Worm (Caenorhabditis elegans): ENCODE measurements around the gene F45E6.1.

F45E6.1 gene

DNA sequence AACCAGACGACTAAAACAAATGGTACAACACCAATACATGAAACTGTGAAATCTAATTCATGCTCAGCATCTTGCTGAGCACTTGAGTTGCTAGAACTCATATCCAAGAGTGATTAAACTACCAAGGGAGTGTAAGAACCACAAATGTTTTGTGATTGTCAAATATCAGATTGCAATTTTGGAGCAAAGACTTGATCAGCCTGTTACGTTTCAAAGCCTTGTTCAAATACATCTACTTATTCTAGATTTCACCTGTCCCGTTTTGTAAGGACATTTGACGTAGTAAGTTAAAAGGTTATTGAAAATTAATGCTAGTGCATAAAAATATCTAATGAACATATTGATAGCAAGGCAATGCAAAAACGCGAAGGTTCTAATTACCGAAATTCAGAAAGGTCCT lies at the start of gene F45E6.1:
F45E6.1 (minus strand) TSS at position 101 of the 400 bp plus-strand sequence.
- TF ChIP-seq unc-62 (GFP tag; optimal IDR thresholded peaks at IDR 0.05 in 1 of 2) = peak in 1 of 2 experiments; percentile 35
- no peak for TF ChIP-seq unc-62 (tag; optimal IDR thresholded peaks at IDR 0.05)
- TF ChIP-seq ztf-11 (tag; optimal IDR thresholded peaks at IDR 0.05) = no peak

ce11 chrX:12525359-12525839 lies 48.2 kb upstream of the F45E6.1 start, which contains the start of gene scd-1:
Gene scd-1, minus strand, starts transcription at chrX:12525789.
- TF ChIP-seq D1046.2 (GFP tag; IDR thresholded peaks at IDR 0.05) = no peak
- peak; percentile 60 for TF ChIP-seq set-16 (GFP tag; IDR thresholded peaks at IDR 0.05)

DNA sequence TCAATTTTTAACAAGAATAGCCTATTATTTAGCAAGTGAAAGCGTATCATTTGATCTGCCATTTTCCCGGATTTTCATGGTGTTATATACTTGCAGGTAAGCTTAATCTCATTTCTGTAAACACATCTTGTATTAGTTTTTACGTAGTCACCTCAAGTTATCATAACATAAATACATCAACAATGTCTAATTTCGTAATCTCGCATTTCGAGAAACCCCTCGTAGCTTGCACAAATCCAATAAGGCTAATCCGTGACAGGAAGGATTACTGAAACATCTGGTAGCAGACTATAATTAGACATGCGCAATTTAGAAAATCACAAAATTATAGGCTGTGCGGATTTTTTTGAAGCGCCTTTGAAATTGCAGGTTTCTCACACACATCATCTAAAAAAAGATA lies 47.3 kb upstream of the F45E6.1 start:
- no peak for TF ChIP-seq nhr-102 (tag; optimal IDR thresholded peaks at IDR 0.05)
- no peak for TF ChIP-seq T20F7.1 (GFP tag; optimal IDR thresholded peaks at IDR 0.05)
- no peak for TF ChIP-seq unc-39 (tag; optimal IDR thresholded peaks at IDR 0.05)
- no peak for TF ChIP-seq daf-12 (tag; optimal IDR thresholded peaks at IDR 0.05)
- no peak for TF ChIP-seq saeg-2 (GFP tag; IDR thresholded peaks at IDR 0.05)
- no peak for TF ChIP-seq nhr-6 (tag; optimal IDR thresholded peaks at IDR 0.05)

- TF ChIP-seq daf-12 (tag; optimal IDR thresholded peaks at IDR 0.05) = no peak
- peak; percentile 50 for TF ChIP-seq nhr-76 (tag; optimal IDR thresholded peaks at IDR 0.05)
- no peak for TF ChIP-seq ceh-62 (tag; optimal IDR thresholded peaks at IDR 0.05)
- peak; percentile 22 for TF ChIP-seq nhr-102 (tag; optimal IDR thresholded peaks at IDR 0.05)
- no peak for TF ChIP-seq fkh-10 (GFP tag; optimal IDR thresholded peaks at IDR 0.05)
- TF ChIP-seq nhr-28 (tag; optimal IDR thresholded peaks at IDR 0.05) = peak; percentile 96
- TF ChIP-seq lim-7 (GFP tag; IDR thresholded peaks at IDR 0.05) = 0 out of 2 replicates have a peak, but pooled peaks have one; percentile 25
- 0 out of 4 replicates have a peak, but pooled peaks of 1 of the 2 experiments have one; percentile 7 for TF ChIP-seq madf-5 (GFP tag; IDR thresholded peaks at IDR 0.05)
- TF ChIP-seq lin-1 (GFP tag; IDR thresholded peaks at IDR 0.05) = no peak
- peak; percentile 56 for TF ChIP-seq nhr-25 (tag; optimal IDR thresholded peaks at IDR 0.05; ENCODE audit: borderline replicate concordance, insufficient read depth)
- TF ChIP-seq dmd-6 (GFP tag; IDR thresholded peaks at IDR 0.05) = peak; percentile 76
- no peak for TF ChIP-seq rbr-2 (tag; optimal IDR thresholded peaks at IDR 0.05)
- TF ChIP-seq zip-2 (tag; optimal IDR thresholded peaks at IDR 0.05) = no peak
- TF ChIP-seq mes-2 (tag; optimal IDR thresholded peaks at IDR 0.05; ENCODE audit: poor library complexity, severe bottlenecking) = no peak
- TF ChIP-seq cey-2 (tag; optimal IDR thresholded peaks at IDR 0.05; ENCODE audit: borderline replicate concordance, insufficient read depth) = peak; percentile 61
- peak; percentile 31 to 72 for TF ChIP-seq lsy-2 (tag; optimal IDR thresholded peaks at IDR 0.05)
- peak; percentile 95 for TF ChIP-seq aha-1 (tag)
- peak; percentile 34 for TF ChIP-seq spr-1 (tag; optimal IDR thresholded peaks at IDR 0.05)
- TF ChIP-seq lin-39 (tag; optimal IDR thresholded peaks at IDR 0.05) = no peak
- 0 out of 2 replicates have a peak, but pooled peaks have one; percentile 22 for TF ChIP-seq ceh-20 (GFP tag; IDR thresholded peaks at IDR 0.05)
- TF ChIP-seq T20F7.1 (GFP tag; optimal IDR thresholded peaks at IDR 0.05) = no peak
- no peak for TF ChIP-seq daf-19 (GFP tag; conservative IDR thresholded peaks at IDR 0.05)
- TF ChIP-seq nhr-48 (tag; optimal IDR thresholded peaks at IDR 0.05) = peak; percentile 81
- TF ChIP-seq F44E2.7 (GFP tag; IDR thresholded peaks at IDR 0.05) = no peak
- TF ChIP-seq mdl-1 (tag; optimal IDR thresholded peaks at IDR 0.05) = peak; percentile 10 to 65
- peak in 1 of 2 experiments; percentile 96 for TF ChIP-seq unc-62 (GFP tag; optimal IDR thresholded peaks at IDR 0.05 in 1 of 2)
- TF ChIP-seq unc-62 (tag; optimal IDR thresholded peaks at IDR 0.05) = no peak
- TF ChIP-seq egl-43 (GFP tag; IDR thresholded peaks at IDR 0.05) = no peak
- no peak for TF ChIP-seq fos-1 (tag; optimal IDR thresholded peaks at IDR 0.05)
- TF ChIP-seq gei-8 (GFP tag; optimal IDR thresholded peaks at IDR 0.05) = no peak
- TF ChIP-seq lin-13 (GFP tag; optimal IDR thresholded peaks at IDR 0.05) = no peak
- TF ChIP-seq madf-9 (GFP tag; conservative IDR thresholded peaks at IDR 0.05) = no peak
- peak in 1 of 2 experiments; percentile 53 for TF ChIP-seq hif-1 (tag; optimal IDR thresholded peaks at IDR 0.05)
- TF ChIP-seq nhr-10 (tag; optimal IDR thresholded peaks at IDR 0.05) = peak; percentile 65
- TF ChIP-seq dpl-1 (GFP tag; optimal IDR thresholded peaks at IDR 0.05) = peak; percentile 18
- TF ChIP-seq nhr-11 (tag; optimal IDR thresholded peaks at IDR 0.05) = peak; percentile 69
- peak; percentile 87 for TF ChIP-seq hlh-30 (tag; optimal IDR thresholded peaks at IDR 0.05; ENCODE audit: insufficient read depth)
- peak; percentile 85 for TF ChIP-seq mxl-3 (GFP tag; optimal IDR thresholded peaks at IDR 0.05)
These were observed 45.8 kb upstream of the F45E6.1 start for ce11 chrX:12523071-12523483.
